Fruit fly (Drosophila melanogaster): ENCODE measurements around the gene CG17186.

CG17186 gene

DNA sequence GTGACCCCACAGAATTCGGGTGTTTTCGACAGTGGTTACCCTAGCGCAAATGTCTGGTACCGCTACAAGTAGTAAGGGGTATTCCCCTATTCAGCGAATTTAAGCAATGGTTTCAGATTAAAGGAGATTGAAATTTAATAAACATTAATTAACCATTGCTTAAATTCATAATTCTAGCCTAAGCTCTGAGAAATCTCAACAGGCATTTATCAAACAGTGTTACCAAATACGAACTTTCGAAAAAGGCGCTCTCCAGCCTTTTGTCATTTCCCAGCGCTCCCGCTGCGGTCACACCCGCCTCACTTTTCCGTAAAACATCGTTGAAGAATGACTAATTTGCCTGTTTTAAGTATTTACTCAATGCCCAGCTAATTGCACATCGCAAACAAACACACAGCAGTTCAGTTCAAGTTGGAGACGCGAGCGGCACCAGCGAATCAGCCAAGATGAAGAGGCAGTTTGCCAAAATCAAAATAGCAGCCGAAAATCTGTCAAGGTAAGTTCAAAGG is 27.6 kb upstream of the CG17186 start, which contains the start of the genes Surf6 and RhoGAP92B (continued):
- TF ChIP-seq lmd (GFP tag; IDR thresholded peaks at IDR 0.05) (peak; percentile 58; the same call in 1 of the 2 replicates), inv (GFP tag; IDR thresholded peaks at IDR 0.05; ENCODE audit: partially characterized antibody) (no peak), gsb (GFP tag; IDR thresholded peaks at IDR 0.05) (no peak), Fer3 (tag; optimal IDR thresholded peaks at IDR 0.05) (peak; percentile 55), MTF-1 (GFP tag; optimal IDR thresholded peaks at IDR 0.05; ENCODE audit: borderline replicate concordance) (peak; percentile 38), NC2β (GFP tag; optimal IDR thresholded peaks at IDR 0.05) (peak; percentile 78), Hr3 (GFP tag; optimal IDR thresholded peaks at IDR 0.05) (peak; percentile 40), Gug (GFP tag; IDR thresholded peaks at IDR 0.05) (no peak), nerfin-1 (tag; optimal IDR thresholded peaks at IDR 0.05) (peak; percentile 54), CG7786 (GFP tag; optimal IDR thresholded peaks at IDR 0.05) (peak; percentile 57), tap (tag; optimal IDR thresholded peaks at IDR 0.05) (peak; percentile 2), abd-A (tag; optimal IDR thresholded peaks at IDR 0.05) (peak; percentile 11), CG10267 (tag; optimal IDR thresholded peaks at IDR 0.05) (peak; percentile 77), tin (GFP tag; optimal IDR thresholded peaks at IDR 0.05) (peak; percentile 53), esg (GFP tag; conservative IDR thresholded peaks at IDR 0.05) (no peak; the same call in 1 of the 2 replicates), CG12104 (GFP tag; optimal IDR thresholded peaks at IDR 0.05) (peak; percentile 38), trh (GFP tag; optimal IDR thresholded peaks at IDR 0.05) (no peak), CG17385 (GFP tag; optimal IDR thresholded peaks at IDR 0.05) (peak; percentile 67), usp (GFP tag; optimal IDR thresholded peaks at IDR 0.05) (no peak), CG2116 (GFP tag; optimal IDR thresholded peaks at IDR 0.05) (peak; percentile 69), ac (GFP tag; optimal IDR thresholded peaks at IDR 0.05) (no peak), CG12744 (GFP tag; optimal IDR thresholded peaks at IDR 0.05) (peak; percentile 19), wdn (GFP tag; IDR thresholded peaks at IDR 0.05) (no peak), CG42726 (GFP tag; IDR thresholded peaks at IDR 0.05; ENCODE audit: partially characterized antibody) (no peak; the same call in 1 of the 2 replicates), CG8359 (GFP tag; optimal IDR thresholded peaks at IDR 0.05; ENCODE audit: borderline replicate concordance) (peak; percentile 4), Dad (GFP tag; optimal IDR thresholded peaks at IDR 0.05) (peak; percentile 50), Aef1 (GFP tag; IDR thresholded peaks at IDR 0.05) (peak; percentile 35; the same call in 1 of the 3 replicates), yki (optimal IDR thresholded peaks at IDR 0.05) (no peak), Doc3 (GFP tag; IDR thresholded peaks at IDR 0.05; ENCODE audit: partially characterized antibody) (no peak), CG7271 (tag; optimal IDR thresholded peaks at IDR 0.05) (peak; percentile 5), CG11723 (GFP tag; optimal IDR thresholded peaks at IDR 0.05) (peak; percentile 20), CG14965 (GFP tag; optimal IDR thresholded peaks at IDR 0.05; ENCODE audit: borderline replicate concordance) (no peak), dysf (GFP tag; IDR thresholded peaks at IDR 0.05) (0 out of 3 replicates have a peak, but pooled peaks have one; percentile 42), Asciz (GFP tag; optimal IDR thresholded peaks at IDR 0.05) (peak; percentile 60), Abd-B (GFP tag; optimal IDR thresholded peaks at IDR 0.05) (no peak), hkb (optimal IDR thresholded peaks at IDR 0.05) (peak; percentile 96), hkb (GFP tag; IDR thresholded peaks at IDR 0.05) (peak; percentile 80), CG3847 (GFP tag; IDR thresholded peaks at IDR 0.05) (peak; percentile 86), CG11696 (GFP tag; IDR thresholded peaks at IDR 0.05) (no peak), CG7556 (GFP tag; optimal IDR thresholded peaks at IDR 0.05) (peak; percentile 36), CG2120 (GFP tag; optimal IDR thresholded peaks at IDR 0.05) (peak; percentile 65), sug (tag; optimal IDR thresholded peaks at IDR 0.05) (peak; percentile 69), HmgD (GFP tag; optimal IDR thresholded peaks at IDR 0.05) (peak; percentile 74), slp2 (GFP tag; optimal IDR thresholded peaks at IDR 0.05) (peak; percentile 40), amos (GFP tag; IDR thresholded peaks at IDR 0.05; ENCODE audit: partially characterized antibody) (peak; percentile 41; the same call in 1 of the 2 replicates), gro (GFP tag; optimal IDR thresholded peaks at IDR 0.05) (peak; percentile 62), YL-1 (GFP tag; optimal IDR thresholded peaks at IDR 0.05) (peak; percentile 92), CkIIα-i1 (GFP tag; IDR thresholded peaks at IDR 0.05) (no peak), Kr (GFP tag; optimal IDR thresholded peaks at IDR 0.05) (no peak), GATAe (GFP tag; conservative IDR thresholded peaks at IDR 0.05) (no peak)

Data from whole organism, embryonic.